Worm (Caenorhabditis elegans) whole organism, L4 larva: ENCODE measurements around the gene rde-1.

ENCODE experiments used
- D1046.2 ChIP-seq: fragments of 200-800 bp; sonication (Bioruptor generic); IDR thresholded peaks from 2 replicates; pipeline ENCODE4 v1.3.6; 2022; ENCODE audit warnings: missing genetic modification characterization, missing compliant biosample characterization
- F37D6.2 ChIP-seq: sonication (generic microtip); optimal IDR thresholded peaks from 2 replicates; lab custom pipeline; 2016; ENCODE audit warnings: mild to moderate bottlenecking, missing genetic modification characterization, missing compliant biosample characterization
- F49E8.2 ChIP-seq: sonication (generic microtip); optimal IDR thresholded peaks from 2 replicates; lab custom pipeline; 2016; ENCODE audit warnings: missing compliant biosample characterization, mild to moderate bottlenecking, missing genetic modification characterization, borderline replicate concordance
- T20F7.1 ChIP-seq: fragments of 200-800 bp; sonication (Bioruptor generic); optimal IDR thresholded peaks from 2 replicates; lab custom pipeline; 2018; ENCODE audit warnings: mild to moderate bottlenecking, missing genetic modification characterization, missing compliant biosample characterization
- Y105C5A.15 ChIP-seq: fragments of 200-800 bp; sonication (Bioruptor generic); IDR thresholded peaks from 2 replicates; pipeline ENCODE4 v1.3.6; 2022; ENCODE audit warnings: missing genetic modification characterization, missing compliant biosample characterization
- Y48G9A.11 ChIP-seq: fragments of 200-800 bp; sonication (Bioruptor generic); IDR thresholded peaks from 2 replicates; pipeline ENCODE4 v1.3.6; 2022; ENCODE audit warnings: missing genetic modification reagents, missing genetic modification characterization, missing compliant biosample characterization
- ZK546.5 ChIP-seq, 2 experiments: sonication (generic microtip); optimal IDR thresholded peaks; 2 replicates each; lab custom pipeline; 2017; ENCODE audit warnings: missing biosample characterization in 2 of 2, missing genetic modification characterization in 2 of 2
- attf-4 ChIP-seq: sonication (generic microtip); optimal IDR thresholded peaks from 3 replicates; lab custom pipeline; 2017; ENCODE audit warnings: missing biosample characterization, missing genetic modification characterization
- ceh-28 ChIP-seq: fragments of 150-350 bp; optimal IDR thresholded peaks from 2 replicates; lab custom pipeline; 2014; ENCODE audit warnings: missing biosample characterization, missing genetic modification reagents, missing genetic modification characterization
- ceh-32 ChIP-seq: sonication (generic microtip); optimal IDR thresholded peaks from 2 replicates; lab custom pipeline; 2016; ENCODE audit warnings: mild to moderate bottlenecking, missing genetic modification characterization, missing compliant biosample characterization; ENCODE audit not compliant: poor library complexity
- ceh-44 ChIP-seq: fragments of 200-800 bp; sonication (Bioruptor generic); IDR thresholded peaks from 2 replicates; pipeline ENCODE4 v1.3.6; 2022; ENCODE audit warnings: missing genetic modification reagents, missing genetic modification characterization, missing compliant biosample characterization
- cey-2 ChIP-seq: sonication (generic microtip); optimal IDR thresholded peaks from 3 replicates; lab custom pipeline; 2017; ENCODE audit warnings: missing genetic modification characterization, mild to moderate bottlenecking, missing compliant biosample characterization, antibody characterized with exemption, borderline replicate concordance; ENCODE audit not compliant: insufficient read depth
- daf-16 ChIP-seq, 3 experiments: sonication (generic microtip); optimal IDR thresholded peaks; 2 replicates each; lab custom pipeline; 2016 to 2017; ENCODE audit warnings: missing genetic modification characterization in 3 of 3, missing genetic modification reagents in 3 of 3, mild to moderate bottlenecking in 2 of 3, missing compliant biosample characterization in 2 of 3, missing biosample characterization in 1 of 3, moderate library complexity in 1 of 3
- dmd-6 ChIP-seq: fragments of 200-800 bp; sonication (Bioruptor generic); IDR thresholded peaks from 2 replicates; pipeline ENCODE4 v1.3.6; 2022; ENCODE audit warnings: missing genetic modification reagents, missing genetic modification characterization, missing compliant biosample characterization
- dmd-9 ChIP-seq: fragments of 200-800 bp; sonication (Bioruptor generic); IDR thresholded peaks from 2 replicates; pipeline ENCODE4 v1.3.6; 2022; ENCODE audit warnings: missing genetic modification reagents, missing genetic modification characterization, missing compliant biosample characterization
- duxl-1 ChIP-seq: sonication (generic microtip); optimal IDR thresholded peaks from 2 replicates; lab custom pipeline; 2016; ENCODE audit warnings: mild to moderate bottlenecking, missing genetic modification characterization, moderate library complexity, missing compliant biosample characterization; ENCODE audit not compliant: poor library complexity
- dve-1 ChIP-seq: sonication (generic microtip); optimal IDR thresholded peaks from 2 replicates; lab custom pipeline; 2017; ENCODE audit warnings: antibody characterized with exemption, mild to moderate bottlenecking, missing genetic modification characterization, missing compliant biosample characterization; ENCODE audit not compliant: insufficient read depth
- fkh-10 ChIP-seq: fragments of 150-350 bp; optimal IDR thresholded peaks from 2 replicates; lab custom pipeline; 2014; ENCODE audit warnings: missing biosample characterization, missing genetic modification reagents, missing genetic modification characterization
- fos-1 ChIP-seq: fragments of 150-350 bp; optimal IDR thresholded peaks from 2 replicates; lab custom pipeline; 2014; ENCODE audit warnings: missing biosample characterization, missing genetic modification characterization
- gei-8 ChIP-seq: fragments of 200-800 bp; sonication (Bioruptor generic); optimal IDR thresholded peaks from 2 replicates; lab custom pipeline; 2018; ENCODE audit warnings: mild to moderate bottlenecking, missing genetic modification characterization, missing compliant biosample characterization
- hlh-11 ChIP-seq: fragments of 200-800 bp; sonication (Bioruptor generic); optimal IDR thresholded peaks from 2 replicates; lab custom pipeline; 2018; ENCODE audit warnings: mild to moderate bottlenecking, missing genetic modification characterization, missing compliant biosample characterization
- hmg-1.1 ChIP-seq: fragments of 200-800 bp; sonication (Bioruptor generic); IDR thresholded peaks from 2 replicates; pipeline ENCODE4 v1.3.6; 2022; ENCODE audit warnings: missing genetic modification reagents, missing genetic modification characterization, missing compliant biosample characterization
- lim-7 ChIP-seq: fragments of 200-800 bp; sonication (Bioruptor generic); IDR thresholded peaks from 2 replicates; pipeline ENCODE4 v1.3.6; 2022; ENCODE audit warnings: missing genetic modification characterization, missing compliant biosample characterization
- lin-13 ChIP-seq: fragments of 150-350 bp; optimal IDR thresholded peaks from 2 replicates; lab custom pipeline; 2014; ENCODE audit warnings: missing biosample characterization, missing genetic modification reagents, missing genetic modification characterization
- lin-29 ChIP-seq: fragments of 200-800 bp; sonication (Bioruptor generic); IDR thresholded peaks from 2 replicates; pipeline ENCODE4 v1.3.6; 2022; ENCODE audit warnings: missing genetic modification reagents, missing genetic modification characterization, missing compliant biosample characterization
- lin-38 ChIP-seq: fragments of 200-800 bp; sonication (Bioruptor generic); IDR thresholded peaks from 2 replicates; pipeline ENCODE4 v1.3.6; 2022; ENCODE audit warnings: missing genetic modification reagents, missing genetic modification characterization, missing compliant biosample characterization
- lin-39 ChIP-seq: fragments of 150-350 bp; optimal IDR thresholded peaks from 2 replicates; lab custom pipeline; 2014; ENCODE audit warnings: missing biosample characterization, missing genetic modification reagents, missing genetic modification characterization
- lir-3 ChIP-seq: sonication (generic microtip); optimal IDR thresholded peaks from 2 replicates; lab custom pipeline; 2016; ENCODE audit warnings: mild to moderate bottlenecking, missing genetic modification characterization, missing compliant biosample characterization
- lsy-2 ChIP-seq, 2 experiments: fragments of 150-350 bp in 1 of 2; sonication (generic microtip) in 1 of 2; optimal IDR thresholded peaks; 2 replicates each; lab custom pipeline; 2014 to 2017; ENCODE audit warnings: missing biosample characterization in 2 of 2, missing genetic modification characterization in 2 of 2
- madf-5 ChIP-seq, 2 experiments: fragments of 200-800 bp; sonication (Bioruptor generic); IDR thresholded peaks; 2 replicates each; pipeline ENCODE4 v1.3.6; 2022; ENCODE audit warnings: missing compliant biosample characterization in 2 of 2, missing genetic modification characterization in 2 of 2
- mes-2 ChIP-seq: sonication (generic microtip); optimal IDR thresholded peaks from 2 replicates; lab custom pipeline; 2016; ENCODE audit warnings: missing genotype, mild to moderate bottlenecking, missing genetic modification characterization, missing compliant biosample characterization; ENCODE audit not compliant: poor library complexity, severe bottlenecking
- mxl-3 ChIP-seq: fragments of 200-800 bp; sonication (Bioruptor generic); optimal IDR thresholded peaks from 2 replicates; lab custom pipeline; 2018; ENCODE audit warnings: mild to moderate bottlenecking, missing genetic modification characterization, missing compliant biosample characterization
- nhr-10 ChIP-seq: fragments of 150-350 bp; optimal IDR thresholded peaks from 2 replicates; lab custom pipeline; 2014; ENCODE audit warnings: missing biosample characterization, missing genetic modification characterization
- nhr-111 ChIP-seq: fragments of 200-800 bp; sonication (Bioruptor generic); optimal IDR thresholded peaks from 2 replicates; lab custom pipeline; 2018; ENCODE audit warnings: mild to moderate bottlenecking, missing genetic modification characterization, missing compliant biosample characterization
- nhr-25 ChIP-seq: sonication (generic microtip); optimal IDR thresholded peaks from 2 replicates; lab custom pipeline; 2017; ENCODE audit warnings: missing genetic modification characterization, mild to moderate bottlenecking, missing compliant biosample characterization, antibody characterized with exemption, moderate library complexity, borderline replicate concordance; ENCODE audit not compliant: insufficient read depth
- nhr-41 ChIP-seq: fragments of 200-800 bp; sonication (Bioruptor generic); IDR thresholded peaks from 2 replicates; pipeline ENCODE4 v1.3.6; 2022; ENCODE audit warnings: missing genetic modification reagents, missing genetic modification characterization, missing compliant biosample characterization
- nhr-42 ChIP-seq: fragments of 200-800 bp; sonication (Bioruptor generic); IDR thresholded peaks from 2 replicates; pipeline ENCODE4 v1.3.6; 2022; ENCODE audit warnings: missing genetic modification characterization, missing compliant biosample characterization
- nhr-48 ChIP-seq: sonication (generic microtip); optimal IDR thresholded peaks from 2 replicates; lab custom pipeline; 2016; ENCODE audit warnings: mild to moderate bottlenecking, missing genetic modification characterization, missing compliant biosample characterization
- nhr-6 ChIP-seq: fragments of 150-350 bp; optimal IDR thresholded peaks from 2 replicates; lab custom pipeline; 2014; ENCODE audit warnings: missing biosample characterization, missing genetic modification characterization
- pha-4 ChIP-seq, 2 experiments: fragments of 150-350 bp in 1 of 2; fragments of 200-800 bp in 1 of 2; sonication (Bioruptor generic) in 1 of 2; IDR thresholded peaks in 1 of 2; optimal IDR thresholded peaks in 1 of 2; 2 replicates each; pipeline versions ENCODE4 v1.3.6 to Lab custom; 2014 to 2022; ENCODE audit warnings: missing genetic modification characterization in 2 of 2, missing genetic modification reagents in 2 of 2, missing biosample characterization in 1 of 2, missing compliant biosample characterization in 1 of 2
- php-3 ChIP-seq: fragments of 200-800 bp; sonication (Bioruptor generic); IDR thresholded peaks from 2 replicates; pipeline ENCODE4 v1.3.6; 2022; ENCODE audit warnings: missing genetic modification reagents, missing genetic modification characterization, missing compliant biosample characterization
- rbr-2 ChIP-seq: sonication (generic microtip); optimal IDR thresholded peaks from 2 replicates; lab custom pipeline; 2016; ENCODE audit warnings: missing genotype, missing genetic modification characterization, missing compliant biosample characterization
- saeg-2 ChIP-seq: fragments of 200-800 bp; sonication (Bioruptor generic); IDR thresholded peaks from 2 replicates; pipeline ENCODE4 v1.3.6; 2022; ENCODE audit warnings: missing genetic modification reagents, missing genetic modification characterization, missing compliant biosample characterization
- sdz-12 ChIP-seq: fragments of 200-800 bp; sonication (Bioruptor generic); optimal IDR thresholded peaks from 2 replicates; lab custom pipeline; 2018; ENCODE audit warnings: mild to moderate bottlenecking, missing genetic modification characterization, missing compliant biosample characterization
- spr-3 ChIP-seq: fragments of 200-800 bp; sonication (Bioruptor generic); optimal IDR thresholded peaks from 2 replicates; lab custom pipeline; 2018; ENCODE audit warnings: mild to moderate bottlenecking, missing genetic modification characterization, missing compliant biosample characterization
- unc-39 ChIP-seq: sonication (generic microtip); optimal IDR thresholded peaks from 2 replicates; lab custom pipeline; 2017; ENCODE audit warnings: missing biosample characterization, missing genetic modification characterization
- vab-7 ChIP-seq: fragments of 200-800 bp; sonication (Bioruptor generic); IDR thresholded peaks from 2 replicates; pipeline ENCODE4 v1.3.6; 2022; ENCODE audit warnings: missing genetic modification reagents, missing genetic modification characterization, missing compliant biosample characterization
- zfp-3 ChIP-seq: fragments of 200-800 bp; sonication (Bioruptor generic); conservative IDR thresholded peaks from 2 replicates; pipeline ENCODE4 v1.3.6; 2022; ENCODE audit warnings: missing genetic modification reagents, missing genetic modification characterization, missing compliant biosample characterization

The rde-1 gene

ce11 chrV:9970119-9970518 lies 21.3 kb downstream of the rde-1 start (continued):
- TF ChIP-seq nhr-41 (GFP tag; lab: Robert Waterston, UW), result peak; percentile 98
- peak; percentile 79 for TF ChIP-seq zfp-3 (GFP tag; lab: Robert Waterston, UW)
- TF ChIP-seq nhr-6 (tag; lab: Kevin White, UChicago), result peak; percentile 17
- TF ChIP-seq nhr-48 (tag; lab: Kevin White, UChicago), result peak; percentile 79
- peak; percentile 95; the same call in 1 of the 2 replicates for TF ChIP-seq Y105C5A.15 (GFP tag; lab: Robert Waterston, UW)
- peak; percentile 90 for TF ChIP-seq D1046.2 (GFP tag; lab: Robert Waterston, UW)
- peak; percentile 79 for TF ChIP-seq F37D6.2 (tag; lab: Kevin White, UChicago)
- TF ChIP-seq dmd-6 (GFP tag; lab: Robert Waterston, UW), result peak; percentile 69
- no peak for TF ChIP-seq T20F7.1
- peak; percentile 98 for TF ChIP-seq vab-7 (GFP tag; lab: Robert Waterston, UW)
- no peak for TF ChIP-seq ceh-28 (tag; lab: Kevin White, UChicago)
- TF ChIP-seq spr-3 (GFP tag; lab: Kevin White, UChicago), result peak; percentile 87
- TF ChIP-seq hmg-1.1 (GFP tag; lab: Robert Waterston, UW), result peak; percentile 93
- TF ChIP-seq php-3 (GFP tag; lab: Robert Waterston, UW), result peak; percentile 92
- TF ChIP-seq fos-1 (tag; lab: Kevin White, UChicago), result no peak
- TF ChIP-seq madf-5 (GFP tag; IDR thresholded peaks at IDR 0.05; lab: Robert Waterston, UW), result peak; percentile 89 to 97
- peak; percentile 89 for TF ChIP-seq mes-2 (tag; lab: Kevin White, UChicago)
- no peak for TF ChIP-seq sdz-12 (GFP tag; lab: Kevin White, UChicago)
- TF ChIP-seq hlh-11, result peak; percentile 69
- peak; percentile 94 for TF ChIP-seq nhr-111
- peak in 1 of 2 experiments; percentile 58 for TF ChIP-seq lsy-2 (tag; optimal IDR thresholded peaks at IDR 0.05; lab: Kevin White, UChicago)
- TF ChIP-seq saeg-2 (GFP tag; lab: Robert Waterston, UW), result peak; percentile 65; the same call in 1 of the 2 replicates
- peak; percentile 83 for TF ChIP-seq duxl-1 (tag; lab: Kevin White, UChicago)
- TF ChIP-seq gei-8, result peak; percentile 95
- no peak; the same call in 1 of the 2 replicates for TF ChIP-seq dmd-9 (GFP tag; lab: Robert Waterston, UW)
- TF ChIP-seq daf-16 (GFP tag; optimal IDR thresholded peaks at IDR 0.05; lab: Kevin White, UChicago), result peak; percentile 79 to 96
- no peak for TF ChIP-seq daf-16 (tag; optimal IDR thresholded peaks at IDR 0.05; lab: Kevin White, UChicago)
- TF ChIP-seq lin-38, result peak; percentile 87
- TF ChIP-seq unc-39, result no peak
- TF ChIP-seq ZK546.5 (tag; optimal IDR thresholded peaks at IDR 0.05; lab: Kevin White, UChicago), result no peak
- peak; percentile 92 for TF ChIP-seq nhr-42 (GFP tag; lab: Robert Waterston, UW)
- peak; percentile 85 for TF ChIP-seq Y48G9A.11 (GFP tag; lab: Robert Waterston, UW)
- TF ChIP-seq attf-4 (tag; lab: Kevin White, UChicago), result no peak
- TF ChIP-seq dve-1 (tag; lab: Kevin White, UChicago), result peak; percentile 59
- TF ChIP-seq nhr-25 (tag; lab: Kevin White, UChicago), result no peak
- peak; percentile 96 for TF ChIP-seq pha-4 (GFP tag; IDR thresholded peaks at IDR 0.05; lab: Robert Waterston, UW)
- no peak for TF ChIP-seq pha-4 (tag; optimal IDR thresholded peaks at IDR 0.05; lab: Kevin White, UChicago)
- TF ChIP-seq F49E8.2 (tag; lab: Kevin White, UChicago), result peak; percentile 83
- TF ChIP-seq lin-29 (GFP tag; lab: Robert Waterston, UW), result peak; percentile 57; the same call in 1 of the 2 replicates
- peak; percentile 71 for TF ChIP-seq mxl-3 (GFP tag; lab: Kevin White, UChicago)
- no peak for TF ChIP-seq lin-39 (tag; lab: Kevin White, UChicago)
- TF ChIP-seq lin-13 (GFP tag; lab: Kevin White, UChicago), result peak; percentile 60
- no peak for TF ChIP-seq nhr-10 (tag; lab: Kevin White, UChicago)
- TF ChIP-seq lir-3 (tag; lab: Kevin White, UChicago), result peak; percentile 83
- TF ChIP-seq fkh-10 (GFP tag; lab: Kevin White, UChicago), result no peak
- peak; percentile 82 for TF ChIP-seq rbr-2
- TF ChIP-seq ceh-32 (tag; lab: Kevin White, UChicago), result peak; percentile 13
- peak; percentile 79 for TF ChIP-seq ceh-44 (GFP tag; lab: Robert Waterston, UW)
- TF ChIP-seq cey-2 (tag; lab: Kevin White, UChicago), result no peak
- peak; percentile 99 for TF ChIP-seq lim-7
